Worm (Caenorhabditis elegans) whole organism, L3 larva: Measurements from ENCODE around the gene oac-12.
"Not testable (repeated sequence)": the region's sequence is repeated elsewhere in the genome, so short reads cannot be mapped to it uniquely, and the experiment has no call there.

Source experiments
- aly-2 ChIP-seq: fragments of 150-350 bp; optimal IDR thresholded peaks from 2 replicates; lab custom pipeline; 2014; ENCODE audit warnings: missing biosample characterization, missing genetic modification characterization
- ama-1 ChIP-seq: fragments of 150-350 bp; optimal IDR thresholded peaks from 2 replicates; lab custom pipeline; 2018
- egl-27 ChIP-seq: sonication (generic microtip); optimal IDR thresholded peaks from 4 replicates; lab custom pipeline; 2017; ENCODE audit warnings: missing biosample characterization, missing genetic modification reagents, missing genetic modification characterization
- fos-1 ChIP-seq: fragments of 150-350 bp; optimal IDR thresholded peaks from 2 replicates; lab custom pipeline; 2014; ENCODE audit warnings: missing biosample characterization, missing genetic modification characterization
- jun-1 ChIP-seq: fragments of 150-350 bp; optimal IDR thresholded peaks from 2 replicates; lab custom pipeline; 2014; ENCODE audit warnings: missing biosample characterization, missing genetic modification reagents, missing genetic modification characterization
- lin-39 ChIP-seq: fragments of 150-350 bp; optimal IDR thresholded peaks from 2 replicates; lab custom pipeline; 2018; ENCODE audit warnings: missing biosample characterization, missing genetic modification reagents, missing genetic modification characterization
- mml-1 ChIP-seq: fragments of 150-350 bp; sonication (generic microtip); optimal IDR thresholded peaks from 3 replicates; lab custom pipeline; 2014; ENCODE audit warnings: missing biosample characterization, missing genetic modification characterization
- nhr-12 ChIP-seq: fragments of 150-350 bp; optimal IDR thresholded peaks from 2 replicates; lab custom pipeline; 2014; ENCODE audit warnings: missing biosample characterization, missing genetic modification characterization
- nhr-25 ChIP-seq: sonication (generic microtip); optimal IDR thresholded peaks from 2 replicates; lab custom pipeline; 2017; ENCODE audit warnings: missing biosample characterization, missing genetic modification characterization
- pqm-1 ChIP-seq: fragments of 150-350 bp; optimal IDR thresholded peaks from 2 replicates; lab custom pipeline; 2017; ENCODE audit warnings: missing biosample characterization, missing genetic modification characterization, inconsistent platforms
- skn-1 ChIP-seq: fragments of 150-350 bp; optimal IDR thresholded peaks from 2 replicates; lab custom pipeline; 2014; ENCODE audit warnings: missing biosample characterization, missing genetic modification characterization
- unc-62 ChIP-seq: fragments of 150-350 bp; sonication (generic microtip); optimal IDR thresholded peaks from 4 replicates; lab custom pipeline; 2014; ENCODE audit warnings: missing biosample characterization, missing genetic modification reagents, missing genetic modification characterization

- TF ChIP-seq unc-62; fos-1; mml-1 (tag; lab: Kevin White, UChicago); egl-27 (tag; lab: Kevin White, UChicago); skn-1 (tag; lab: Kevin White, UChicago); jun-1 (tag; lab: Kevin White, UChicago); aly-2 (tag; lab: Kevin White, UChicago); nhr-12 (tag; lab: Kevin White, UChicago); lin-39; nhr-25; ama-1 (lab: Kevin White, UChicago); pqm-1 (tag; lab: Kevin White, UChicago): not testable (repeated sequence)
Measured at ce11 chrV:4290093-4290492, 42.3 kb downstream of the oac-12 start, which contains the start of gene srh-193.
